Fruit fly (Drosophila melanogaster) ovary, adult (tissue): ENCODE measurements around the gene Nrg.
A peak's percentile ranks its signal among the peaks of the same experiment; 100 is the strongest.

ENCODE experiments used
- CG17801 ChIP-seq: fragments of 200-800 bp; optimal IDR thresholded peaks from 2 replicates; lab custom pipeline; 2019; ENCODE audit warnings: missing biosample characterization, mild to moderate bottlenecking, missing genetic modification characterization, moderate library complexity; ENCODE audit not compliant: partially characterized antibody

Gene Nrg

dm6 chrX:8531775-8532174 lies 14.6 kb downstream of the Nrg start:
- TF ChIP-seq CG17801 (GFP tag; lab: Kevin White, UChicago): no peak

dm6 chrX:8533589-8534320 lies 16.6 kb downstream of the Nrg start:
- peak; percentile 91 for TF ChIP-seq CG17801 (GFP tag; lab: Kevin White, UChicago)

- no peak for TF ChIP-seq CG17801 (GFP tag; lab: Kevin White, UChicago)
These were observed 17.1 kb downstream of the Nrg start for dm6 chrX:8534321-8534661.

- no peak for TF ChIP-seq CG17801 (GFP tag; lab: Kevin White, UChicago)
These were observed 17.6 kb downstream of the Nrg start for dm6 chrX:8534734-8535133.

- TF ChIP-seq CG17801 (GFP tag; lab: Kevin White, UChicago): no peak
These were observed 19.5 kb downstream of the Nrg start for dm6 chrX:8536649-8537048.

- no peak for TF ChIP-seq CG17801 (GFP tag; lab: Kevin White, UChicago)
These were observed 21.0 kb downstream of the Nrg start for dm6 chrX:8538182-8538581.

- no peak for TF ChIP-seq CG17801 (GFP tag; lab: Kevin White, UChicago)
These were observed 21.8 kb downstream of the Nrg start for dm6 chrX:8538993-8539392.

- no peak for TF ChIP-seq CG17801 (GFP tag; lab: Kevin White, UChicago)
These were observed 24.8 kb downstream of the Nrg start for dm6 chrX:8541985-8542384.

dm6 chrX:8542728-8543127 lies 25.6 kb downstream of the Nrg start:
- no peak for TF ChIP-seq CG17801 (GFP tag; lab: Kevin White, UChicago)

dm6 chrX:8554303-8554702 lies 37.1 kb downstream of the Nrg start:
- TF ChIP-seq CG17801 (GFP tag; lab: Kevin White, UChicago): no peak

- peak; percentile 88 for TF ChIP-seq CG17801 (GFP tag; lab: Kevin White, UChicago)
These were observed 41.6 kb downstream of the Nrg start, which contains the start of gene IntS4 for dm6 chrX:8558762-8559172. IntS4 (minus strand) TSS chrX:8558781.

- TF ChIP-seq CG17801 (GFP tag; lab: Kevin White, UChicago): peak; percentile 55
These were observed 43.2 kb downstream of the Nrg start, which contains the start of the genes CG12112 and Trf4-1 for dm6 chrX:8560087-8560999. CG12112 (minus strand) TSS chrX:8560192. Trf4-1 (plus strand) TSS chrX:8560322.

- no peak for TF ChIP-seq CG17801 (GFP tag; lab: Kevin White, UChicago)
These were observed 44.5 kb downstream of the Nrg start for dm6 chrX:8561404-8562397.

dm6 chrX:8569038-8569437 lies 51.9 kb downstream of the Nrg start:
- no peak for TF ChIP-seq CG17801 (GFP tag; lab: Kevin White, UChicago)
